Worm (Caenorhabditis elegans) whole organism, mixed stage, embryonic: ENCODE data around the gene F53F4.15.

ENCODE experiments used
- elt-1 ChIP-seq: sonication (generic microtip); optimal IDR thresholded peaks from 2 replicates; lab custom pipeline; 2017; ENCODE audit warnings: missing genetic modification characterization, mild to moderate bottlenecking, missing compliant biosample characterization, antibody characterized with exemption, moderate library complexity, borderline replicate concordance; ENCODE audit not compliant: insufficient read depth
- lin-13 ChIP-seq: fragments of 150-350 bp; optimal IDR thresholded peaks from 2 replicates; lab custom pipeline; 2014; ENCODE audit warnings: missing biosample characterization, missing genetic modification characterization
- lin-32 ChIP-seq: fragments of 200-800 bp; sonication (Bioruptor generic); optimal IDR thresholded peaks from 2 replicates; lab custom pipeline; 2018; ENCODE audit warnings: mild to moderate bottlenecking, missing genetic modification characterization, missing compliant biosample characterization
- lsy-2 ChIP-seq: fragments of 150-350 bp; optimal IDR thresholded peaks from 2 replicates; lab custom pipeline; 2014; ENCODE audit warnings: missing biosample characterization, missing genetic modification characterization
- mls-2 ChIP-seq: sonication (generic microtip); optimal IDR thresholded peaks from 2 replicates; lab custom pipeline; 2016; ENCODE audit warnings: mild to moderate bottlenecking, missing genetic modification characterization, moderate library complexity, missing compliant biosample characterization
- nhr-12 ChIP-seq: fragments of 150-350 bp; optimal IDR thresholded peaks from 2 replicates; lab custom pipeline; 2014; ENCODE audit warnings: missing biosample characterization, missing genetic modification characterization
- unc-120 ChIP-seq: sonication (generic microtip); optimal IDR thresholded peaks from 2 replicates; lab custom pipeline; 2017; ENCODE audit warnings: missing genetic modification characterization, missing compliant biosample characterization; ENCODE audit not compliant: poor library complexity, severe bottlenecking
- zip-8 ChIP-seq: fragments of 150-350 bp; optimal IDR thresholded peaks from 2 replicates; lab custom pipeline; 2014; ENCODE audit warnings: missing biosample characterization, missing genetic modification characterization

- TF ChIP-seq lin-32 (GFP tag; lab: Kevin White, UChicago) (no peak), lin-13 (tag; lab: Kevin White, UChicago) (no peak), elt-1 (tag; lab: Kevin White, UChicago) (no peak), lsy-2 (tag; lab: Kevin White, UChicago) (no peak), zip-8 (no peak), unc-120 (tag; lab: Kevin White, UChicago) (no peak), mls-2 (no peak), nhr-12 (tag; lab: Kevin White, UChicago) (no peak)
Measured at ce11 chrV:13575866-13576265, 44.9 kb upstream of the F53F4.15 start.
